Worm (Caenorhabditis elegans): Measurements from ENCODE around the gene srsx-11.

The srsx-11 gene

ce11 chrV:4967238-4967637, 11.7 kb downstream of the srsx-11 start:
- TF ChIP-seq cog-1 (tag; optimal IDR thresholded peaks at IDR 0.05) (peak; percentile 6), med-1 (GFP tag; optimal IDR thresholded peaks at IDR 0.05; ENCODE audit: insufficient read depth) (no peak), flt-1 (GFP tag; IDR thresholded peaks at IDR 0.05) (no peak)

- TF ChIP-seq ztf-23 (GFP tag; IDR thresholded peaks at IDR 0.05) (no peak), med-1 (GFP tag; optimal IDR thresholded peaks at IDR 0.05; ENCODE audit: insufficient read depth) (no peak), flt-1 (GFP tag; IDR thresholded peaks at IDR 0.05) (no peak), klf-2 (GFP tag; conservative IDR thresholded peaks at IDR 0.05) (no peak), ztf-29 (GFP tag; IDR thresholded peaks at IDR 0.05) (no peak), ref-1 (GFP tag; conservative IDR thresholded peaks at IDR 0.05) (no peak), cog-1 (tag; optimal IDR thresholded peaks at IDR 0.05) (no peak), T22C8.4 (GFP tag; IDR thresholded peaks at IDR 0.05) (no peak), tab-1 (GFP tag; IDR thresholded peaks at IDR 0.05) (no peak)
Measured at ce11 chrV:4965790-4966189, 13.2 kb downstream of the srsx-11 start.

- TF ChIP-seq T22C8.4 (GFP tag; IDR thresholded peaks at IDR 0.05) (no peak), ztf-23 (GFP tag; IDR thresholded peaks at IDR 0.05) (no peak), klf-2 (GFP tag; conservative IDR thresholded peaks at IDR 0.05) (no peak), ref-1 (GFP tag; conservative IDR thresholded peaks at IDR 0.05) (no peak), ztf-29 (GFP tag; IDR thresholded peaks at IDR 0.05) (no peak), med-1 (GFP tag; optimal IDR thresholded peaks at IDR 0.05; ENCODE audit: insufficient read depth) (no peak), cog-1 (tag; optimal IDR thresholded peaks at IDR 0.05) (no peak), flt-1 (GFP tag; IDR thresholded peaks at IDR 0.05) (no peak), tab-1 (GFP tag; IDR thresholded peaks at IDR 0.05) (no peak)
Measured at ce11 chrV:4964671-4965420, 14.1 kb downstream of the srsx-11 start.

ce11 chrV:4964020-4964635, 14.8 kb downstream of the srsx-11 start:
- TF ChIP-seq cog-1 (tag; optimal IDR thresholded peaks at IDR 0.05) (peak; percentile 27), ztf-23 (GFP tag; IDR thresholded peaks at IDR 0.05) (no peak), tab-1 (GFP tag; IDR thresholded peaks at IDR 0.05) (0 out of 2 replicates have a peak, but pooled peaks have one; percentile 64)

ce11 chrV:4963606-4964005, 15.4 kb downstream of the srsx-11 start:
- no peak for TF ChIP-seq T22C8.4 (GFP tag; IDR thresholded peaks at IDR 0.05)
- TF ChIP-seq ztf-23 (GFP tag; IDR thresholded peaks at IDR 0.05): no peak

- TF ChIP-seq T22C8.4 (GFP tag; IDR thresholded peaks at IDR 0.05) (peak; percentile 50; the same call in 1 of the 2 replicates), flt-1 (GFP tag; IDR thresholded peaks at IDR 0.05) (no peak), ref-1 (GFP tag; conservative IDR thresholded peaks at IDR 0.05) (no peak), tab-1 (GFP tag; IDR thresholded peaks at IDR 0.05) (no peak), ztf-29 (GFP tag; IDR thresholded peaks at IDR 0.05) (0 out of 2 replicates have a peak, but pooled peaks have one; percentile 9), cog-1 (tag; optimal IDR thresholded peaks at IDR 0.05) (no peak), klf-2 (GFP tag; conservative IDR thresholded peaks at IDR 0.05) (no peak), med-1 (GFP tag; optimal IDR thresholded peaks at IDR 0.05; ENCODE audit: insufficient read depth) (no peak), ztf-23 (GFP tag; IDR thresholded peaks at IDR 0.05) (no peak)
Measured at ce11 chrV:4962968-4963367, 16.0 kb downstream of the srsx-11 start, which contains the start of gene tam-1. tam-1 (minus strand) TSS chrV:4963102.

ce11 chrV:4960686-4961085, 18.3 kb downstream of the srsx-11 start:
- TF ChIP-seq cog-1 (tag; optimal IDR thresholded peaks at IDR 0.05): no peak
- TF ChIP-seq klf-2 (GFP tag; conservative IDR thresholded peaks at IDR 0.05): 0 out of 2 replicates have a peak, but pooled peaks have one; percentile 22

- TF ChIP-seq ref-1 (GFP tag; conservative IDR thresholded peaks at IDR 0.05) (no peak), T22C8.4 (GFP tag; IDR thresholded peaks at IDR 0.05) (no peak), med-1 (GFP tag; optimal IDR thresholded peaks at IDR 0.05; ENCODE audit: insufficient read depth) (no peak), ztf-23 (GFP tag; IDR thresholded peaks at IDR 0.05) (no peak), klf-2 (GFP tag; conservative IDR thresholded peaks at IDR 0.05) (no peak), ztf-29 (GFP tag; IDR thresholded peaks at IDR 0.05) (no peak), tab-1 (GFP tag; IDR thresholded peaks at IDR 0.05) (no peak), flt-1 (GFP tag; IDR thresholded peaks at IDR 0.05) (no peak), cog-1 (tag; optimal IDR thresholded peaks at IDR 0.05) (no peak)
Measured at ce11 chrV:4957619-4958018, 21.3 kb downstream of the srsx-11 start.

- TF ChIP-seq T22C8.4 (GFP tag; IDR thresholded peaks at IDR 0.05) (no peak), flt-1 (GFP tag; IDR thresholded peaks at IDR 0.05) (no peak), ztf-29 (GFP tag; IDR thresholded peaks at IDR 0.05) (no peak), klf-2 (GFP tag; conservative IDR thresholded peaks at IDR 0.05) (no peak), cog-1 (tag; optimal IDR thresholded peaks at IDR 0.05) (no peak), med-1 (GFP tag; optimal IDR thresholded peaks at IDR 0.05; ENCODE audit: insufficient read depth) (no peak), tab-1 (GFP tag; IDR thresholded peaks at IDR 0.05) (no peak), ztf-23 (GFP tag; IDR thresholded peaks at IDR 0.05) (no peak), ref-1 (GFP tag; conservative IDR thresholded peaks at IDR 0.05) (no peak)
Measured at ce11 chrV:4956529-4956928, 22.4 kb downstream of the srsx-11 start, which contains the start of gene str-208. str-208 (plus strand) TSS chrV:4956829.

ce11 chrV:4951434-4951833, 27.5 kb downstream of the srsx-11 start, which contains the start of gene str-207:
str-207 (plus strand) TSS chrV:4951734.
- TF ChIP-seq T22C8.4 (GFP tag; IDR thresholded peaks at IDR 0.05) (no peak), flt-1 (GFP tag; IDR thresholded peaks at IDR 0.05) (no peak), ref-1 (GFP tag; conservative IDR thresholded peaks at IDR 0.05) (no peak), klf-2 (GFP tag; conservative IDR thresholded peaks at IDR 0.05) (no peak), cog-1 (tag; optimal IDR thresholded peaks at IDR 0.05) (no peak), med-1 (GFP tag; optimal IDR thresholded peaks at IDR 0.05; ENCODE audit: insufficient read depth) (no peak), tab-1 (GFP tag; IDR thresholded peaks at IDR 0.05) (no peak), ztf-29 (GFP tag; IDR thresholded peaks at IDR 0.05) (no peak), ztf-23 (GFP tag; IDR thresholded peaks at IDR 0.05) (no peak)
